Worm (Caenorhabditis elegans): Measurements from ENCODE around the gene F22B5.6.

The F22B5.6 gene

ce11 chrII:8456681-8457389 is 841 bp upstream of the F22B5.6 start:
- TF ChIP-seq aly-1 (tag; optimal IDR thresholded peaks at IDR 0.05) (no peak), flt-1 (GFP tag; IDR thresholded peaks at IDR 0.05) (no peak), ets-7 (tag; optimal IDR thresholded peaks at IDR 0.05) (no peak), hmbx-1 (tag; optimal IDR thresholded peaks at IDR 0.05) (no peak), sea-1 (GFP tag; conservative IDR thresholded peaks at IDR 0.05) (no peak), F13C5.2 (tag; optimal IDR thresholded peaks at IDR 0.05) (no peak), tbx-37 (GFP tag; conservative IDR thresholded peaks at IDR 0.05) (no peak), ama-1 (optimal IDR thresholded peaks at IDR 0.05) (no peak), tbx-11 (GFP tag; IDR thresholded peaks at IDR 0.05) (no peak), ceh-36 (tag; optimal IDR thresholded peaks at IDR 0.05) (no peak), ceh-13 (GFP tag; optimal IDR thresholded peaks at IDR 0.05) (no peak), hmg-4 (GFP tag; optimal IDR thresholded peaks at IDR 0.05) (no peak), hnd-1 (tag; optimal IDR thresholded peaks at IDR 0.05) (no peak), tra-4 (tag; optimal IDR thresholded peaks at IDR 0.05) (no peak), scrt-1 (GFP tag; IDR thresholded peaks at IDR 0.05) (no peak), B0310.2 (tag; optimal IDR thresholded peaks at IDR 0.05) (no peak)

- no peak for TF ChIP-seq ets-7 (tag; optimal IDR thresholded peaks at IDR 0.05)
- no peak for TF ChIP-seq pes-1 (GFP tag; IDR thresholded peaks at IDR 0.05)
- TF ChIP-seq sea-1 (GFP tag; conservative IDR thresholded peaks at IDR 0.05) = no peak
- TF ChIP-seq hmg-4 (GFP tag; optimal IDR thresholded peaks at IDR 0.05) = no peak
- TF ChIP-seq flt-1 (GFP tag; IDR thresholded peaks at IDR 0.05) = no peak
- TF ChIP-seq tbx-37 (GFP tag; conservative IDR thresholded peaks at IDR 0.05) = no peak
- TF ChIP-seq scrt-1 (GFP tag; IDR thresholded peaks at IDR 0.05) = no peak
- TF ChIP-seq hnd-1 (tag; optimal IDR thresholded peaks at IDR 0.05) = no peak
- TF ChIP-seq aly-1 (tag; optimal IDR thresholded peaks at IDR 0.05) = no peak
- TF ChIP-seq ama-1 (optimal IDR thresholded peaks at IDR 0.05) = no peak
- TF ChIP-seq ceh-13 (GFP tag; optimal IDR thresholded peaks at IDR 0.05) = no peak
- TF ChIP-seq F13C5.2 (tag; optimal IDR thresholded peaks at IDR 0.05) = no peak
- no peak for TF ChIP-seq B0310.2 (tag; optimal IDR thresholded peaks at IDR 0.05)
These were observed 1.5 kb downstream of the F22B5.6 start, which contains the start of gene F22B5.5 for ce11 chrII:8454513-8454912. TSS of gene F22B5.5 (minus strand) at chrII:8454613.

- TF ChIP-seq hmbx-1 (tag; optimal IDR thresholded peaks at IDR 0.05) (no peak), ets-7 (tag; optimal IDR thresholded peaks at IDR 0.05) (no peak), tbx-11 (GFP tag; IDR thresholded peaks at IDR 0.05) (no peak), ceh-13 (GFP tag; optimal IDR thresholded peaks at IDR 0.05) (no peak), tra-4 (tag; optimal IDR thresholded peaks at IDR 0.05) (no peak), sea-1 (GFP tag; conservative IDR thresholded peaks at IDR 0.05) (no peak), pes-1 (GFP tag; IDR thresholded peaks at IDR 0.05) (no peak), scrt-1 (GFP tag; IDR thresholded peaks at IDR 0.05) (no peak), B0310.2 (tag; optimal IDR thresholded peaks at IDR 0.05) (no peak), hnd-1 (tag; optimal IDR thresholded peaks at IDR 0.05) (no peak), hmg-4 (GFP tag; optimal IDR thresholded peaks at IDR 0.05) (no peak), ama-1 (optimal IDR thresholded peaks at IDR 0.05) (no peak)
These were observed 4.6 kb downstream of the F22B5.6 start for ce11 chrII:8451425-8451824.

- TF ChIP-seq hmbx-1 (tag; optimal IDR thresholded peaks at IDR 0.05) = no peak
- no peak for TF ChIP-seq ama-1 (optimal IDR thresholded peaks at IDR 0.05)
- TF ChIP-seq aly-1 (tag; optimal IDR thresholded peaks at IDR 0.05) = no peak
- TF ChIP-seq ceh-36 (tag; optimal IDR thresholded peaks at IDR 0.05) = no peak
- TF ChIP-seq F13C5.2 (tag; optimal IDR thresholded peaks at IDR 0.05) = no peak
These were observed 5.2 kb downstream of the F22B5.6 start for ce11 chrII:8450750-8451149.

- TF ChIP-seq pes-1 (GFP tag; IDR thresholded peaks at IDR 0.05) (no peak), sea-1 (GFP tag; conservative IDR thresholded peaks at IDR 0.05) (no peak), aly-1 (tag; optimal IDR thresholded peaks at IDR 0.05) (no peak), B0310.2 (tag; optimal IDR thresholded peaks at IDR 0.05) (no peak), scrt-1 (GFP tag; IDR thresholded peaks at IDR 0.05) (no peak), F13C5.2 (tag; optimal IDR thresholded peaks at IDR 0.05) (no peak), tbx-11 (GFP tag; IDR thresholded peaks at IDR 0.05) (no peak), hmbx-1 (tag; optimal IDR thresholded peaks at IDR 0.05) (no peak), ceh-13 (GFP tag; optimal IDR thresholded peaks at IDR 0.05) (no peak), tra-4 (tag; optimal IDR thresholded peaks at IDR 0.05) (no peak), flt-1 (GFP tag; IDR thresholded peaks at IDR 0.05) (no peak), hmg-4 (GFP tag; optimal IDR thresholded peaks at IDR 0.05) (no peak), ama-1 (optimal IDR thresholded peaks at IDR 0.05) (no peak), tbx-37 (GFP tag; conservative IDR thresholded peaks at IDR 0.05) (no peak), hnd-1 (tag; optimal IDR thresholded peaks at IDR 0.05) (no peak), ets-7 (tag; optimal IDR thresholded peaks at IDR 0.05) (no peak), ceh-36 (tag; optimal IDR thresholded peaks at IDR 0.05) (no peak)
These were observed 6.3 kb downstream of the F22B5.6 start, which contains the start of gene F22B5.4 for ce11 chrII:8449660-8450118. TSS of gene F22B5.4 (plus strand) at chrII:8449710.

- TF ChIP-seq hmg-4 (GFP tag; optimal IDR thresholded peaks at IDR 0.05) (no peak), ceh-36 (tag; optimal IDR thresholded peaks at IDR 0.05) (no peak), hnd-1 (tag; optimal IDR thresholded peaks at IDR 0.05) (no peak), ceh-13 (GFP tag; optimal IDR thresholded peaks at IDR 0.05) (no peak), ets-7 (tag; optimal IDR thresholded peaks at IDR 0.05) (no peak), sea-1 (GFP tag; conservative IDR thresholded peaks at IDR 0.05) (no peak), F13C5.2 (tag; optimal IDR thresholded peaks at IDR 0.05) (no peak), tbx-37 (GFP tag; conservative IDR thresholded peaks at IDR 0.05) (no peak), pes-1 (GFP tag; IDR thresholded peaks at IDR 0.05) (no peak), ama-1 (optimal IDR thresholded peaks at IDR 0.05) (no peak)
These were observed 9.3 kb downstream of the F22B5.6 start, which contains the start of gene cut-3 for ce11 chrII:8446731-8447130. TSS of gene cut-3 (minus strand) at chrII:8446831.

ce11 chrII:8444007-8444406 is 12.0 kb downstream of the F22B5.6 start, which contains the start of gene evl-20:
TSS of gene evl-20 (plus strand) at chrII:8444307.
- TF ChIP-seq ceh-36 (tag; optimal IDR thresholded peaks at IDR 0.05) = no peak
- no peak for TF ChIP-seq hnd-1 (tag; optimal IDR thresholded peaks at IDR 0.05)
- no peak for TF ChIP-seq pes-1 (GFP tag; IDR thresholded peaks at IDR 0.05)
- TF ChIP-seq tbx-11 (GFP tag; IDR thresholded peaks at IDR 0.05) = no peak
- no peak for TF ChIP-seq F13C5.2 (tag; optimal IDR thresholded peaks at IDR 0.05)
- TF ChIP-seq tbx-37 (GFP tag; conservative IDR thresholded peaks at IDR 0.05) = no peak
- TF ChIP-seq hmbx-1 (tag; optimal IDR thresholded peaks at IDR 0.05) = no peak
- TF ChIP-seq B0310.2 (tag; optimal IDR thresholded peaks at IDR 0.05) = no peak
- no peak for TF ChIP-seq aly-1 (tag; optimal IDR thresholded peaks at IDR 0.05)
- TF ChIP-seq flt-1 (GFP tag; IDR thresholded peaks at IDR 0.05) = no peak
- TF ChIP-seq scrt-1 (GFP tag; IDR thresholded peaks at IDR 0.05) = no peak
- TF ChIP-seq hmg-4 (GFP tag; optimal IDR thresholded peaks at IDR 0.05) = no peak
- TF ChIP-seq ets-7 (tag; optimal IDR thresholded peaks at IDR 0.05) = no peak
